Worm (Caenorhabditis elegans) whole organism, L1 larva: Measurements from ENCODE around the gene Y116A8C.24.

Source experiments
- lin-35 ChIP-seq, 2 experiments: fragments of 150-350 bp; optimal IDR thresholded peaks; 2 replicates each; lab custom pipeline; 2014; ENCODE audit warnings: missing biosample characterization in 2 of 2, missing genetic modification characterization in 2 of 2, missing genetic modification reagents in 2 of 2
- mef-2 ChIP-seq: fragments of 150-350 bp; optimal IDR thresholded peaks from 2 replicates; lab custom pipeline; 2014; ENCODE audit warnings: missing biosample characterization, missing genetic modification characterization
- nhr-237 ChIP-seq: fragments of 150-350 bp; optimal IDR thresholded peaks from 2 replicates; lab custom pipeline; 2014; ENCODE audit warnings: missing biosample characterization, missing genetic modification characterization
- pqm-1 ChIP-seq: sonication (generic microtip); optimal IDR thresholded peaks from 3 replicates; lab custom pipeline; 2017; ENCODE audit warnings: missing biosample characterization, missing genetic modification characterization
- ztf-4 ChIP-seq: fragments of 150-350 bp; optimal IDR thresholded peaks from 2 replicates; lab custom pipeline; 2014; ENCODE audit warnings: missing biosample characterization, missing genetic modification characterization

DNA sequence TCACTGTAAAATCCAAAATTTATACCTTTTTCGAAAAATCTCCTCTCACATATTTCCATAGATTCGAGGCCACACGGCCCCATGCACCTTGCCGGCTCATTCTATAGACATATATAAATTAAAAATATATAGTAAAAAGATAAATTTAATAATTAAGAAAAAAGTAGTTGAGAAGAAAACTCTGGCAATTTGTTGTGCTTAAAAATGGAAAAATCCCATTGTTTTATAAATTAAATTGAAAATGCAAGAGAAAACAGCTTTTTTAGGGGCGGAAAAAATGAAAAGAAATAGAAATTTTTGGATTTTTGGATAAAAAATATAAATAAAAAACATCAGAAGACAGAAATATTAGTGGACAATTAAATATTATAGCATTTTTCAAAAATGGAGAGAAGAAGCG lies 32.9 kb upstream of the Y116A8C.24 start, which contains the start of gene Y116A8C.30:
- TF ChIP-seq pqm-1 (tag; lab: Kevin White, UChicago) (no peak), lin-35 (GFP tag; optimal IDR thresholded peaks at IDR 0.05; lab: Kevin White, UChicago) (no peak), nhr-237 (tag; lab: Kevin White, UChicago) (no peak), ztf-4 (no peak), mef-2 (tag; lab: Kevin White, UChicago) (no peak)
